Worm (Caenorhabditis elegans): ENCODE results near the gene ceh-76.

- TF ChIP-seq nhr-11 (tag; optimal IDR thresholded peaks at IDR 0.05) (no peak), unc-55 (GFP tag; optimal IDR thresholded peaks at IDR 0.05) (no peak), pha-4 (tag; optimal IDR thresholded peaks at IDR 0.05) (no peak), hlh-30 (tag; optimal IDR thresholded peaks at IDR 0.05; ENCODE audit: insufficient read depth) (no peak), F13H6.1 (tag; optimal IDR thresholded peaks at IDR 0.05) (no peak), ttx-3 (tag; optimal IDR thresholded peaks at IDR 0.05) (no peak), syd-9 (tag; optimal IDR thresholded peaks at IDR 0.05) (no peak), pat-9 (tag; optimal IDR thresholded peaks at IDR 0.05) (no peak), nfya-1 (tag; optimal IDR thresholded peaks at IDR 0.05) (no peak)
Observed at ce11 chrV:7946229-7946628, 48.2 kb downstream of the ceh-76 start.

Data from whole organism, late embryonic.